Worm (Caenorhabditis elegans) whole organism, L4/young adult: ENCODE data around the gene srh-246.

ENCODE experiments used
- W03F9.2 ChIP-seq: fragments of 150-350 bp; optimal IDR thresholded peaks from 2 replicates; lab custom pipeline; 2014; ENCODE audit warnings: missing biosample characterization, missing genetic modification characterization
- dao-5 ChIP-seq: sonication (generic microtip); optimal IDR thresholded peaks from 2 replicates; lab custom pipeline; 2016; ENCODE audit warnings: missing genotype, missing genetic modification characterization, moderate library complexity, missing compliant biosample characterization
- him-1 ChIP-seq: sonication (generic microtip); optimal IDR thresholded peaks from 2 replicates; lab custom pipeline; 2016; ENCODE audit warnings: missing genotype, missing genetic modification reagents, missing genetic modification characterization, missing compliant biosample characterization

- no peak for TF ChIP-seq dao-5
- TF ChIP-seq him-1 (tag; lab: Kevin White, UChicago) = no peak
- no peak for TF ChIP-seq W03F9.2 (tag; lab: Kevin White, UChicago)
Measured at ce11 chrV:657678-658077, at the start of gene srh-246.
